Fruit fly (Drosophila melanogaster): ENCODE data around the gene CG2113.

CG2113 gene

DNA sequence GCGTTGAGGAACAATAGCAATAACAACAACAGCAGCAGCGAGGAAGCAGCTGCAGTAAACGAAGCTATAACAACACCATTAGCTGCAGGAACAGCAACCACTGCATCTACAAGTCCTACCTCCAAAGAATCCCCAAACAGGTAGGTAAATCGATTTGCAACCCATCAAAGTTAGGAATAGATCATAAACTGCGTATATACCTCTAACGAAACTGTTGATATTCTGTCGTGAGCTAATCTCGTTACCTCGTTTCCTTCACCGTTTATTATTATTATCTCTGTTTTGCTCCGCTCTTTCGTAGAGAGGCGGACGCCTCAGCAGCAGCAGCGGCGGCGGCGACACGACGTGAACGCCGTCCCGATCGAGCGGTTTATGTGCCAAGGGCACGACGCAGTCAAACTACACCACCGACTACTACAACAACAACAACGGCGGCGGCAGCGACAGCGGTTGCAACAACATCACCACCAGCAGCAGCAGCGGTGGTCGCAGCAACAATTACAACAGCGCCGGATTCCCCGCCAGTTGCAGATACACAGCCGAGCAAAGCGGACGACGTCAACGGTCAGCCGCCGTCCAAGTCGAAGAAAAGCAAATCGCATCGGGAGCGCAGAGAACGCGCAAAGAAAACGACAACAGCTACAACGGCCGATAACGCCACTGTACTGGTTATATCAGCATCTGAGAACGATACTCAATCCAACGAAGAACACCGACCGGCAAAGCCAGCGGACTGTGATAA lies 43.0 kb downstream of the CG2113 start (continued):
- TF ChIP-seq yki (optimal IDR thresholded peaks at IDR 0.05) (no peak), CG4424 (GFP tag; optimal IDR thresholded peaks at IDR 0.05) (no peak), CG6254 (GFP tag; optimal IDR thresholded peaks at IDR 0.05) (no peak), ara (GFP tag; IDR thresholded peaks at IDR 0.05) (no peak), mld (GFP tag; IDR thresholded peaks at IDR 0.05; ENCODE audit: partially characterized antibody) (no peak), CG2202 (tag; optimal IDR thresholded peaks at IDR 0.05) (no peak), CG6272 (GFP tag; IDR thresholded peaks at IDR 0.05) (no peak), Dref (GFP tag; IDR thresholded peaks at IDR 0.05) (no peak), CG5180 (GFP tag; optimal IDR thresholded peaks at IDR 0.05) (peak; percentile 94), CG11723 (GFP tag; optimal IDR thresholded peaks at IDR 0.05) (no peak), CG12219 (GFP tag; optimal IDR thresholded peaks at IDR 0.05) (peak; percentile 12), CG11398 (GFP tag; optimal IDR thresholded peaks at IDR 0.05) (no peak), cad (GFP tag; optimal IDR thresholded peaks at IDR 0.05) (peak; percentile 86), Six4 (GFP tag; optimal IDR thresholded peaks at IDR 0.05) (no peak), Eip74EF (GFP tag; optimal IDR thresholded peaks at IDR 0.05) (no peak), cato (GFP tag; optimal IDR thresholded peaks at IDR 0.05; ENCODE audit: borderline replicate concordance) (no peak), Hmr (GFP tag; optimal IDR thresholded peaks at IDR 0.05) (no peak), CG13123 (GFP tag; optimal IDR thresholded peaks at IDR 0.05) (no peak), CG3163 (GFP tag; optimal IDR thresholded peaks at IDR 0.05) (no peak), CG34422 (GFP tag; IDR thresholded peaks at IDR 0.05) (peak; percentile 68; the same call in 1 of the 3 replicates), az2 (GFP tag; optimal IDR thresholded peaks at IDR 0.05) (no peak), CG6765 (GFP tag; optimal IDR thresholded peaks at IDR 0.05) (no peak), danr (GFP tag; IDR thresholded peaks at IDR 0.05) (no peak), slou (GFP tag; optimal IDR thresholded peaks at IDR 0.05) (no peak), bbx (GFP tag; IDR thresholded peaks at IDR 0.05; ENCODE audit: partially characterized antibody) (no peak), CG33557 (GFP tag; optimal IDR thresholded peaks at IDR 0.05) (no peak), HHEX (GFP tag; optimal IDR thresholded peaks at IDR 0.05) (no peak), stc (GFP tag; IDR thresholded peaks at IDR 0.05) (peak; percentile 53; the same call in 1 of the 2 replicates), CG31224 (GFP tag; IDR thresholded peaks at IDR 0.05) (peak; percentile 93), CG10147 (GFP tag; optimal IDR thresholded peaks at IDR 0.05) (no peak), jing (GFP tag; optimal IDR thresholded peaks at IDR 0.05) (no peak), NFAT (GFP tag; IDR thresholded peaks at IDR 0.05) (no peak), ac (GFP tag; optimal IDR thresholded peaks at IDR 0.05) (no peak), Rx (GFP tag; IDR thresholded peaks at IDR 0.05) (no peak), CG6813 (GFP tag; optimal IDR thresholded peaks at IDR 0.05) (no peak), gsb (GFP tag; IDR thresholded peaks at IDR 0.05) (0 out of 2 replicates have a peak, but pooled peaks have one; percentile 6), CG4730 (GFP tag; IDR thresholded peaks at IDR 0.05) (no peak), CG17359 (tag; optimal IDR thresholded peaks at IDR 0.05) (no peak), HLH54F (GFP tag; optimal IDR thresholded peaks at IDR 0.05) (no peak), CG9817 (tag; optimal IDR thresholded peaks at IDR 0.05) (no peak), TFAM (GFP tag; optimal IDR thresholded peaks at IDR 0.05) (no peak), run (tag; optimal IDR thresholded peaks at IDR 0.05) (peak; percentile 12), E2f2 (GFP tag; IDR thresholded peaks at IDR 0.05) (peak; percentile 25; the same call in 1 of the 2 replicates), chinmo (GFP tag; IDR thresholded peaks at IDR 0.05; ENCODE audit: partially characterized antibody) (peak; percentile 94; the same call in 3 of the 4 replicates), CG17912 (GFP tag; optimal IDR thresholded peaks at IDR 0.05) (no peak), Max (GFP tag; optimal IDR thresholded peaks at IDR 0.05) (no peak), jigr1 (GFP tag; IDR thresholded peaks at IDR 0.05) (no peak), Ravus (GFP tag; IDR thresholded peaks at IDR 0.05) (no peak), Nf-YC (tag; optimal IDR thresholded peaks at IDR 0.05) (peak; percentile 27), zf30C (GFP tag; optimal IDR thresholded peaks at IDR 0.05) (no peak)

Measured in whole organism, embryonic.